Worm (Caenorhabditis elegans): Measurements from ENCODE around the gene F42E11.3.

DNA sequence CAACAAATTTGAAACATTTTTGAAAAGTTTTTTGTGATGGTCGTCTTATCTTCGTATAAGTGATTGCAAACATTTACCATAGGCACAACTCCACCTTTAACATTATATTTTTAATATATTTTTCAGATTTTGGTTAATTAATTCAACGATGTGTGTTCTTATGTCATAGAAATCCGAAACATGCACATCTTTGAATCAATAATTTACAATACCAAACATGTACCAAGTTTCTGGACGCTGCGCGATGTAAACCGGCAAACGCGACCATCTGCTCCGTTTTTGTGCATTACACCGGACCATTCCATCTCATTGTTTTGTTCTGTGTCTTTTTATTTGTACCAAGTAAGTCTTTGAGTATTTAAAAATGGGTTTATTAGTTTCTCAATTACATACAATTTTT is 17.9 kb downstream of the F42E11.3 start, which contains the start of gene pgp-4:
- TF ChIP-seq him-1 (tag; optimal IDR thresholded peaks at IDR 0.05) (no peak), W03F9.2 (tag; optimal IDR thresholded peaks at IDR 0.05) (no peak), dao-5 (tag; optimal IDR thresholded peaks at IDR 0.05) (no peak)

Measured in whole organism, L4/young adult.